Worm (Caenorhabditis elegans): ENCODE results near the gene rho-1.
A peak's percentile ranks its signal among the peaks of the same experiment; 100 is the strongest.
"Not testable (repeated sequence)": the region's sequence is repeated elsewhere in the genome, so short reads cannot be mapped to it uniquely, and the experiment has no call there.

The rho-1 gene

ce11 chrIV:16507132-16507531 lies 18.3 kb upstream of the rho-1 start, which contains the start of gene Y51H4A.935:
Gene Y51H4A.935 (minus strand): TSS chrIV:16507232.
- TF ChIP-seq ctbp-1 (GFP tag; IDR thresholded peaks at IDR 0.05); ceh-28 (tag; optimal IDR thresholded peaks at IDR 0.05); vab-7 (GFP tag; IDR thresholded peaks at IDR 0.05): not testable (repeated sequence)

- TF ChIP-seq fkh-10 (GFP tag; optimal IDR thresholded peaks at IDR 0.05), result no peak
Observed at ce11 chrIV:16505632-16506203, 16.9 kb upstream of the rho-1 start, which contains the start of gene zip-7. Gene zip-7 (minus strand): TSS chrIV:16505682.

- TF ChIP-seq F37D6.2 (tag; optimal IDR thresholded peaks at IDR 0.05) (no peak), nhr-10 (tag; optimal IDR thresholded peaks at IDR 0.05) (no peak), attf-4 (tag; optimal IDR thresholded peaks at IDR 0.05) (no peak), mxl-3 (GFP tag; optimal IDR thresholded peaks at IDR 0.05) (no peak), ceh-62 (tag; optimal IDR thresholded peaks at IDR 0.05) (no peak), php-3 (GFP tag; IDR thresholded peaks at IDR 0.05) (no peak), lim-7 (GFP tag; IDR thresholded peaks at IDR 0.05) (peak; percentile 94), ztf-7 (tag; optimal IDR thresholded peaks at IDR 0.05) (no peak), Y75B8A.6 (GFP tag; IDR thresholded peaks at IDR 0.05) (peak; percentile 69; the same call in 1 of the 2 replicates), madf-9 (GFP tag; conservative IDR thresholded peaks at IDR 0.05) (peak; percentile 69; the same call in 1 of the 2 replicates), mdl-1 (tag; optimal IDR thresholded peaks at IDR 0.05) (no peak), lin-13 (GFP tag; optimal IDR thresholded peaks at IDR 0.05) (peak; percentile 70), nhr-102 (tag; optimal IDR thresholded peaks at IDR 0.05) (no peak), dpl-1 (GFP tag; optimal IDR thresholded peaks at IDR 0.05) (no peak), mes-2 (tag; optimal IDR thresholded peaks at IDR 0.05; ENCODE audit: poor library complexity, severe bottlenecking) (peak; percentile 70), ceh-32 (tag; optimal IDR thresholded peaks at IDR 0.05; ENCODE audit: poor library complexity) (no peak), Y48G9A.11 (GFP tag; IDR thresholded peaks at IDR 0.05) (peak; percentile 83), nhr-25 (tag; optimal IDR thresholded peaks at IDR 0.05; ENCODE audit: borderline replicate concordance, insufficient read depth) (no peak), nhr-42 (GFP tag; IDR thresholded peaks at IDR 0.05) (0 out of 2 replicates have a peak, but pooled peaks have one; percentile 46), madf-5 (GFP tag; IDR thresholded peaks at IDR 0.05) (peak; percentile 44 to 75; a peak in 3 of 4 replicates), ZK546.5 (tag; optimal IDR thresholded peaks at IDR 0.05) (no peak), zag-1 (tag; optimal IDR thresholded peaks at IDR 0.05) (no peak), hlh-11 (tag; optimal IDR thresholded peaks at IDR 0.05) (no peak), zfp-3 (GFP tag; conservative IDR thresholded peaks at IDR 0.05) (no peak), lir-3 (tag; optimal IDR thresholded peaks at IDR 0.05) (peak; percentile 31), F44E2.7 (GFP tag; IDR thresholded peaks at IDR 0.05) (peak; percentile 83; the same call in 1 of the 2 replicates), ceh-44 (GFP tag; IDR thresholded peaks at IDR 0.05) (0 out of 2 replicates have a peak, but pooled peaks have one; percentile 23), unc-130 (GFP tag; optimal IDR thresholded peaks at IDR 0.05) (peak; percentile 28), snpc-1.2 (GFP tag; IDR thresholded peaks at IDR 0.05) (peak; percentile 99), nhr-48 (tag; optimal IDR thresholded peaks at IDR 0.05) (no peak), pqm-1 (tag; optimal IDR thresholded peaks at IDR 0.05) (no peak), zip-2 (tag; optimal IDR thresholded peaks at IDR 0.05) (no peak), nhr-6 (tag; optimal IDR thresholded peaks at IDR 0.05) (no peak), vab-7 (GFP tag; IDR thresholded peaks at IDR 0.05) (peak; percentile 73), unc-62 (GFP tag; optimal IDR thresholded peaks at IDR 0.05 in 1 of 2) (no peak), unc-62 (tag; optimal IDR thresholded peaks at IDR 0.05) (no peak), ama-1 (optimal IDR thresholded peaks at IDR 0.05) (no peak), lin-38 (GFP tag; IDR thresholded peaks at IDR 0.05) (peak; percentile 87), hif-1 (tag; optimal IDR thresholded peaks at IDR 0.05) (no peak), lin-1 (GFP tag; IDR thresholded peaks at IDR 0.05) (peak; percentile 65), mdt-29 (GFP tag; IDR thresholded peaks at IDR 0.05) (peak; percentile 74), daf-16 (GFP tag; optimal IDR thresholded peaks at IDR 0.05) (peak in 1 of 2 experiments; percentile 81), daf-16 (tag; optimal IDR thresholded peaks at IDR 0.05) (no peak)
Observed at ce11 chrIV:16503590-16504217, 14.9 kb upstream of the rho-1 start.

All from whole organism, L4 larva.